Worm (Caenorhabditis elegans) whole organism, L4/young adult: ENCODE data around the gene air-1.

ENCODE experiments used
- dao-5 ChIP-seq: sonication (generic microtip); optimal IDR thresholded peaks from 2 replicates; lab custom pipeline; 2016; ENCODE audit warnings: missing genotype, missing genetic modification characterization, moderate library complexity, missing compliant biosample characterization
- him-1 ChIP-seq: sonication (generic microtip); optimal IDR thresholded peaks from 2 replicates; lab custom pipeline; 2016; ENCODE audit warnings: missing genotype, missing genetic modification reagents, missing genetic modification characterization, missing compliant biosample characterization

ce11 chrV:8239928-8240327 is 18.6 kb downstream of the air-1 start, which contains the start of gene C16D9.3:
- TF ChIP-seq him-1 (tag; lab: Kevin White, UChicago) (no peak), dao-5 (tag; lab: Kevin White, UChicago) (no peak)
